Worm (Caenorhabditis elegans): ENCODE measurements around the gene jbts-14.

DNA sequence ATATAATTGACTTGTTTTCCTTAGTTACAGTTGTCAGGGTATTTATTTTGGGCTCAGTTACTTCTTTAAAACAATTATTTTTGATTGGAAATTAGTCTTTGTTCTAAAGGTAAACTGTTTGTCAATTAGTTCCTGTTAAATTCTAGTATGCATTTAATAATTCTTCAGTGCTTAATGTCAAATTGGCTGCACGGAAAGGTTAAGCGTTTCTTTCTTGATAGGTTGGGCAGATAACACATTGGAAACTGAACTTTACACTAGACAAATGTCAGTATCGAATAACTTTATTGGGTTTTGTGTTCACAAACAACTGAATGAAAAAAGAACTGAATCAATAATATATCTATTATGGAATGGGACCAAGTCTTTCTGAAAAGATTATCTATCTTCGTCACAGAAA is 10.7 kb downstream of the jbts-14 start:
- TF ChIP-seq ceh-9 (tag; optimal IDR thresholded peaks at IDR 0.05): no peak
- no peak for TF ChIP-seq nhr-237 (tag; optimal IDR thresholded peaks at IDR 0.05)
- no peak for TF ChIP-seq sea-2 (GFP tag; optimal IDR thresholded peaks at IDR 0.05)
- TF ChIP-seq pqm-1 (tag; optimal IDR thresholded peaks at IDR 0.05): no peak
- no peak for TF ChIP-seq ama-1 (optimal IDR thresholded peaks at IDR 0.05)
- no peak for TF ChIP-seq fos-1 (tag; optimal IDR thresholded peaks at IDR 0.05)
- TF ChIP-seq nhr-23 (tag; optimal IDR thresholded peaks at IDR 0.05): no peak
- TF ChIP-seq unc-62 (GFP tag; optimal IDR thresholded peaks at IDR 0.05): no peak
- TF ChIP-seq lin-15B (tag; optimal IDR thresholded peaks at IDR 0.05): no peak
- no peak for TF ChIP-seq nfya-1 (tag; optimal IDR thresholded peaks at IDR 0.05; ENCODE audit: insufficient read depth)
- TF ChIP-seq nhr-11 (tag; optimal IDR thresholded peaks at IDR 0.05): no peak
- no peak for TF ChIP-seq nhr-12 (tag; optimal IDR thresholded peaks at IDR 0.05)
- no peak for TF ChIP-seq pha-4 (tag; optimal IDR thresholded peaks at IDR 0.05)

Measured in whole organism, L3 larva.